Worm (Caenorhabditis elegans): ENCODE results near the gene rpn-6.1.
A peak's percentile ranks its signal among the peaks of the same experiment; 100 is the strongest.

rpn-6.1 gene

ce11 chrIII:6955766-6956165 lies 6.0 kb downstream of the rpn-6.1 start:
- no peak for TF ChIP-seq ctbp-1 (GFP tag; IDR thresholded peaks at IDR 0.05)
- no peak for TF ChIP-seq zfp-2 (tag; optimal IDR thresholded peaks at IDR 0.05)
- TF ChIP-seq unc-62 (GFP tag; optimal IDR thresholded peaks at IDR 0.05 in 1 of 2) = peak in 1 of 2 experiments; percentile 95
- no peak for TF ChIP-seq unc-62 (tag; optimal IDR thresholded peaks at IDR 0.05)
- TF ChIP-seq ceh-44 (GFP tag; IDR thresholded peaks at IDR 0.05) = no peak
- TF ChIP-seq lin-29 (GFP tag; IDR thresholded peaks at IDR 0.05) = no peak
- no peak for TF ChIP-seq dmd-6 (GFP tag; IDR thresholded peaks at IDR 0.05)
- no peak for TF ChIP-seq tag-97 (GFP tag; IDR thresholded peaks at IDR 0.05)

ce11 chrIII:6953978-6954377 lies 7.8 kb downstream of the rpn-6.1 start:
- TF ChIP-seq pqm-1 (tag; optimal IDR thresholded peaks at IDR 0.05) (no peak), unc-62 (GFP tag; optimal IDR thresholded peaks at IDR 0.05 in 1 of 2) (peak in 1 of 2 experiments; percentile 85), unc-62 (tag; optimal IDR thresholded peaks at IDR 0.05) (no peak), aly-2 (tag; optimal IDR thresholded peaks at IDR 0.05) (no peak), aha-1 (tag) (peak; percentile 95)

ce11 chrIII:6953373-6953772 lies 8.4 kb downstream of the rpn-6.1 start:
- TF ChIP-seq set-16 (GFP tag; IDR thresholded peaks at IDR 0.05) = peak; percentile 43; the same call in 1 of the 2 replicates
- TF ChIP-seq ztf-7 (tag; optimal IDR thresholded peaks at IDR 0.05) = no peak

- TF ChIP-seq skn-1 (tag; optimal IDR thresholded peaks at IDR 0.05) (no peak), hlh-30 (tag; optimal IDR thresholded peaks at IDR 0.05; ENCODE audit: insufficient read depth) (peak; percentile 4), dpl-1 (GFP tag; optimal IDR thresholded peaks at IDR 0.05) (peak; percentile 31), lsy-2 (tag; optimal IDR thresholded peaks at IDR 0.05) (peak in 1 of 2 experiments; percentile 49), Y48G9A.11 (GFP tag; IDR thresholded peaks at IDR 0.05) (no peak)
These were observed 10.4 kb downstream of the rpn-6.1 start for ce11 chrIII:6951435-6951834.

- peak; percentile 63 for TF ChIP-seq nhr-28 (tag; optimal IDR thresholded peaks at IDR 0.05)
- TF ChIP-seq hlh-11 (tag; optimal IDR thresholded peaks at IDR 0.05) = peak; percentile 48
- no peak for TF ChIP-seq tag-97 (GFP tag; IDR thresholded peaks at IDR 0.05)
- TF ChIP-seq hlh-30 (tag; optimal IDR thresholded peaks at IDR 0.05; ENCODE audit: insufficient read depth) = peak; percentile 86
- TF ChIP-seq mdl-1 (tag; optimal IDR thresholded peaks at IDR 0.05) = peak in 1 of 2 experiments; percentile 16
- no peak for TF ChIP-seq zfp-2 (tag; optimal IDR thresholded peaks at IDR 0.05)
- peak in 1 of 2 experiments; percentile 21 for TF ChIP-seq lsy-2 (tag; optimal IDR thresholded peaks at IDR 0.05)
- no peak for TF ChIP-seq T26A8.4 (GFP tag; IDR thresholded peaks at IDR 0.05)
- peak; percentile 26 for TF ChIP-seq mxl-3 (GFP tag; optimal IDR thresholded peaks at IDR 0.05)
- TF ChIP-seq hif-1 (tag; optimal IDR thresholded peaks at IDR 0.05) = peak in 1 of 2 experiments; percentile 9
- TF ChIP-seq egl-43 (GFP tag; IDR thresholded peaks at IDR 0.05) = no peak
- TF ChIP-seq daf-16 (GFP tag; optimal IDR thresholded peaks at IDR 0.05) = no peak
- peak; percentile 9 for TF ChIP-seq daf-16 (tag; optimal IDR thresholded peaks at IDR 0.05)
These were observed 13.9 kb downstream of the rpn-6.1 start for ce11 chrIII:6947896-6948295.

- peak in 1 of 2 experiments; percentile 27 for TF ChIP-seq lsy-2 (tag; optimal IDR thresholded peaks at IDR 0.05)
- no peak for TF ChIP-seq snpc-1.2 (GFP tag; IDR thresholded peaks at IDR 0.05)
- peak; percentile 56 for TF ChIP-seq aha-1 (tag)
- peak; percentile 97 for TF ChIP-seq Y48G9A.11 (GFP tag; IDR thresholded peaks at IDR 0.05)
- TF ChIP-seq T26A8.4 (GFP tag; IDR thresholded peaks at IDR 0.05) = no peak
- peak; percentile 4 for TF ChIP-seq hlh-30 (tag; optimal IDR thresholded peaks at IDR 0.05; ENCODE audit: insufficient read depth)
- TF ChIP-seq mes-2 (tag; optimal IDR thresholded peaks at IDR 0.05; ENCODE audit: poor library complexity, severe bottlenecking) = peak; percentile 28
- peak; percentile 95 for TF ChIP-seq T20F7.1 (GFP tag; optimal IDR thresholded peaks at IDR 0.05)
- TF ChIP-seq ctbp-1 (GFP tag; IDR thresholded peaks at IDR 0.05) = no peak
- no peak for TF ChIP-seq daf-16 (GFP tag; optimal IDR thresholded peaks at IDR 0.05)
- peak; percentile 18 for TF ChIP-seq daf-16 (tag; optimal IDR thresholded peaks at IDR 0.05)
- TF ChIP-seq dmd-9 (GFP tag; IDR thresholded peaks at IDR 0.05) = no peak
These were observed 15.4 kb downstream of the rpn-6.1 start, which contains the start of gene let-711 for ce11 chrIII:6946382-6946781. TSS of gene let-711 (plus strand) at chrIII:6946718.

Measured in whole organism, L4 larva.